Worm (Caenorhabditis elegans): ENCODE measurements around the gene col-106.
A peak's percentile ranks its signal among the peaks of the same experiment; 100 is the strongest.

Gene col-106

ce11 chrIV:1460686-1461085 is at the start of gene col-106:
Gene col-106, minus strand, starts transcription at chrIV:1460786.
- no peak for TF ChIP-seq sea-2 (GFP tag; optimal IDR thresholded peaks at IDR 0.05)
- no peak for TF ChIP-seq ZK546.5 (tag; optimal IDR thresholded peaks at IDR 0.05)
- no peak for TF ChIP-seq nfya-1 (tag; optimal IDR thresholded peaks at IDR 0.05; ENCODE audit: insufficient read depth)
- no peak for TF ChIP-seq tbx-2 (tag; optimal IDR thresholded peaks at IDR 0.05)
- TF ChIP-seq nhr-28 (tag; optimal IDR thresholded peaks at IDR 0.05): no peak
- TF ChIP-seq ceh-16 (tag; optimal IDR thresholded peaks at IDR 0.05): no peak
- no peak for TF ChIP-seq fkh-10 (GFP tag; optimal IDR thresholded peaks at IDR 0.05)
- TF ChIP-seq egl-27 (tag; optimal IDR thresholded peaks at IDR 0.05): no peak
- no peak for TF ChIP-seq mdl-1 (tag; optimal IDR thresholded peaks at IDR 0.05)
- no peak for TF ChIP-seq nhr-237 (tag; optimal IDR thresholded peaks at IDR 0.05)
- TF ChIP-seq ceh-28 (tag; optimal IDR thresholded peaks at IDR 0.05): no peak
- TF ChIP-seq zag-1 (tag; optimal IDR thresholded peaks at IDR 0.05): no peak
- TF ChIP-seq ztf-11 (tag; optimal IDR thresholded peaks at IDR 0.05): no peak
- no peak for TF ChIP-seq ceh-9 (tag; optimal IDR thresholded peaks at IDR 0.05)
- TF ChIP-seq skn-1 (tag; optimal IDR thresholded peaks at IDR 0.05): no peak
- no peak for TF ChIP-seq ztf-4 (tag; optimal IDR thresholded peaks at IDR 0.05)

- TF ChIP-seq sea-2 (GFP tag; optimal IDR thresholded peaks at IDR 0.05) (no peak), elt-2 (tag; optimal IDR thresholded peaks at IDR 0.05) (peak; percentile 73), pha-4 (tag; optimal IDR thresholded peaks at IDR 0.05) (peak; percentile 40), pqm-1 (tag; optimal IDR thresholded peaks at IDR 0.05) (peak; percentile 29)
These were observed 49.7 kb upstream of the col-106 start, which contains the start of gene txt-4 for ce11 chrIV:1510241-1510640. Gene txt-4, plus strand, starts transcription at chrIV:1510564.

- TF ChIP-seq egl-27 (tag; optimal IDR thresholded peaks at IDR 0.05): no peak
- TF ChIP-seq fos-1 (tag; optimal IDR thresholded peaks at IDR 0.05): no peak
- no peak for TF ChIP-seq pqm-1 (tag; optimal IDR thresholded peaks at IDR 0.05)
- no peak for TF ChIP-seq ZK546.5 (tag; optimal IDR thresholded peaks at IDR 0.05)
- peak; percentile 71 for TF ChIP-seq pha-4 (tag; optimal IDR thresholded peaks at IDR 0.05)
- TF ChIP-seq fkh-2 (tag; optimal IDR thresholded peaks at IDR 0.05): no peak
- TF ChIP-seq lin-15B (tag; optimal IDR thresholded peaks at IDR 0.05): peak; percentile 64
- TF ChIP-seq lin-39 (tag; optimal IDR thresholded peaks at IDR 0.05): peak; percentile 49
- no peak for TF ChIP-seq snpc-4 (tag; optimal IDR thresholded peaks at IDR 0.05)
- no peak for TF ChIP-seq ceh-82 (tag; optimal IDR thresholded peaks at IDR 0.05)
- no peak for TF ChIP-seq nhr-67 (tag; optimal IDR thresholded peaks at IDR 0.05)
- TF ChIP-seq fkh-10 (GFP tag; optimal IDR thresholded peaks at IDR 0.05): no peak
- no peak for TF ChIP-seq skn-1 (tag; optimal IDR thresholded peaks at IDR 0.05)
- TF ChIP-seq nfya-1 (tag; optimal IDR thresholded peaks at IDR 0.05; ENCODE audit: insufficient read depth): peak; percentile 77
- peak; percentile 1 for TF ChIP-seq lsy-12 (tag; optimal IDR thresholded peaks at IDR 0.05)
- peak; percentile 13 for TF ChIP-seq nhr-25 (tag; optimal IDR thresholded peaks at IDR 0.05)
- TF ChIP-seq ama-1 (optimal IDR thresholded peaks at IDR 0.05): peak; percentile 70
- TF ChIP-seq mdl-1 (tag; optimal IDR thresholded peaks at IDR 0.05): peak; percentile 84
- TF ChIP-seq hmg-11 (tag; optimal IDR thresholded peaks at IDR 0.05): peak; percentile 84
- no peak for TF ChIP-seq zag-1 (tag; optimal IDR thresholded peaks at IDR 0.05)
- no peak for TF ChIP-seq nhr-77 (tag; optimal IDR thresholded peaks at IDR 0.05)
- TF ChIP-seq elt-2 (tag; optimal IDR thresholded peaks at IDR 0.05): peak; percentile 50
- TF ChIP-seq ceh-28 (tag; optimal IDR thresholded peaks at IDR 0.05): peak; percentile 80
- TF ChIP-seq nhr-23 (tag; optimal IDR thresholded peaks at IDR 0.05): peak; percentile 49
- peak; percentile 63 for TF ChIP-seq nhr-43 (tag; optimal IDR thresholded peaks at IDR 0.05; ENCODE audit: poor library complexity, severe bottlenecking)
These were observed 36.9 kb upstream of the col-106 start, which contains the start of gene hxk-3 for ce11 chrIV:1497448-1497847. Gene hxk-3, plus strand, starts transcription at chrIV:1497626.

- TF ChIP-seq ceh-9 (tag; optimal IDR thresholded peaks at IDR 0.05) (no peak), nhr-11 (tag; optimal IDR thresholded peaks at IDR 0.05) (no peak), elt-3 (tag; optimal IDR thresholded peaks at IDR 0.05) (no peak), nhr-25 (tag; optimal IDR thresholded peaks at IDR 0.05) (no peak), fkh-10 (GFP tag; optimal IDR thresholded peaks at IDR 0.05) (no peak), nhr-67 (tag; optimal IDR thresholded peaks at IDR 0.05) (no peak), nhr-77 (tag; optimal IDR thresholded peaks at IDR 0.05) (no peak), ceh-16 (tag; optimal IDR thresholded peaks at IDR 0.05) (no peak), fkh-2 (tag; optimal IDR thresholded peaks at IDR 0.05) (no peak), mdl-1 (tag; optimal IDR thresholded peaks at IDR 0.05) (no peak), elt-1 (tag; optimal IDR thresholded peaks at IDR 0.05) (no peak), snpc-4 (tag; optimal IDR thresholded peaks at IDR 0.05) (no peak), ztf-11 (tag; optimal IDR thresholded peaks at IDR 0.05) (no peak), daf-12 (tag; optimal IDR thresholded peaks at IDR 0.05) (no peak), lin-15B (tag; optimal IDR thresholded peaks at IDR 0.05) (no peak)
These were observed 36.1 kb upstream of the col-106 start for ce11 chrIV:1496679-1497033.
